Worm (Caenorhabditis elegans): ENCODE measurements around the gene ifd-1.

Gene ifd-1

DNA sequence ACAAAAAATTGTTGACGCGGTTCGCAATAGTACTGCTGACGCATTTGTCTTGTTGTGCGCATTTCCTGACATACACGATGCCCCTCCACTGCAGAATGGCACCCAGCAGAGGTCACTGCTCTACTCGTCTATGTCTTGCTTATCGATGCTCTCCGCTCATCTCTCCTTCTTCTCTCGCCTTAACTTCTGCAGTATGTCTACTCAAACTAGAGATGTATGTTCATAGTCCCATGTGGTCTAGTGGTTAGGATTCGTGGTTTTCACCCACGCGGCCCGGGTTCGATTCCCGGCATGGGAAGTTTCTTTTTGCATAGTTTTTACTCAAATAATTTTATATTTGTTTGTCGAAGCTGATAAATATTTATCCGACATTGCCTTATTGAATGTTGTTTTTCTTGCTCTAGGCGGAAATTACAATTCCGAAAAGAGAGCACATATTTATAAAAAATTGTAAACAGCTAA is 11.7 kb upstream of the ifd-1 start, which contains the start of gene C28G1.2 (continued):
- peak; percentile 53 for TF ChIP-seq pqm-1 (tag; optimal IDR thresholded peaks at IDR 0.05)
- TF ChIP-seq ceh-28 (tag; optimal IDR thresholded peaks at IDR 0.05) = peak; percentile 93
- TF ChIP-seq nhr-28 (tag; optimal IDR thresholded peaks at IDR 0.05) = no peak
- peak; percentile 74 for TF ChIP-seq nhr-77 (tag; optimal IDR thresholded peaks at IDR 0.05)
- peak; percentile 100 for TF ChIP-seq hmg-11 (tag; optimal IDR thresholded peaks at IDR 0.05)
- peak; percentile 82 for TF ChIP-seq unc-62 (GFP tag; optimal IDR thresholded peaks at IDR 0.05)
- peak; percentile 85 for TF ChIP-seq skn-1 (tag; optimal IDR thresholded peaks at IDR 0.05)
- TF ChIP-seq nhr-76 (tag; optimal IDR thresholded peaks at IDR 0.05) = peak; percentile 73

DNA sequence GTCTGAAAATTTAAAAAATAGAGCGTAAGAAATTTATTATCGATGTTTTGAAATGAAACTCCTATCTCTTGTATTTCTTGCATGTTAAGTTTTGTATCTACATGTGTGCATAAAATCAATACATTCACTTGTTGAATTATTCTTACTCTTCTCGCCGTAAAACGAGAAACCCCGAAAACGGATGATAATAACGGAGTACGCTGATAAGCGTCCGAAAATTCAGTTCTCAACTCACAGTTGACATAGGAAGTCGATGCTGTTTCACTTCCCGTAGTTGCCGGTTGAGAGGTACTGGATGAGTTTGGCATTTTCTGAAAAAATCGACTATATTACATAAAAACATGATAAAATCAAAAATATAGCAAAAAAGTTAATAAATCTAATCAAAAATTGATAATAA is 11.2 kb upstream of the ifd-1 start, which contains the start of gene sec-15:
TSS of gene sec-15 (minus strand) at position 311 of the 400 bp plus-strand sequence.
- TF ChIP-seq ama-1 (optimal IDR thresholded peaks at IDR 0.05) (no peak), nhr-12 (tag; optimal IDR thresholded peaks at IDR 0.05) (no peak), aly-2 (tag; optimal IDR thresholded peaks at IDR 0.05) (no peak), elt-2 (tag; optimal IDR thresholded peaks at IDR 0.05) (peak; percentile 61), pqm-1 (tag; optimal IDR thresholded peaks at IDR 0.05) (peak; percentile 14), nhr-43 (tag; optimal IDR thresholded peaks at IDR 0.05; ENCODE audit: poor library complexity, severe bottlenecking) (no peak)

DNA sequence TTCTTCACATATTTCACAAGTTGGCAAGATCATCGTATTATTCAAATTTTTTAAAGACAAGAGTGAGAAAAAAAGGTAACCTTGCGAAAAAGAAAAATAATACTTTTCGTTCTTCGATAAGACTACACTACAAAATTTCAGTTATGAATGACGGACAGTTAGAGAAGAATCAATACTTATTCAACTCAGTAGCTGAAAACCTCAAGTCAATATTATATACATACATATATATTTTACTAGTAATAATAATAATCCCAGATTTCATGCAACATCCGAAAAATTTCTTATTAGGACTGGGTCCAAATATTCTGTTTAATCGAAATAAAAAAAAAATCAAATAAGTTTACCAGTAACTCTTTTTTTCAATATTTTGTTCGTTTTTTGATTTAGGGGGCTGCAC is 6.9 kb upstream of the ifd-1 start, which contains the start of gene C28G1.6:
TSS of gene C28G1.6 (minus strand) at position 101 of the 400 bp plus-strand sequence.
- peak; percentile 54 for TF ChIP-seq elt-2 (tag; optimal IDR thresholded peaks at IDR 0.05)
- TF ChIP-seq ZK546.5 (tag; optimal IDR thresholded peaks at IDR 0.05) = no peak
- TF ChIP-seq pha-4 (tag; optimal IDR thresholded peaks at IDR 0.05) = peak; percentile 22
- TF ChIP-seq elt-1 (tag; optimal IDR thresholded peaks at IDR 0.05) = no peak

DNA sequence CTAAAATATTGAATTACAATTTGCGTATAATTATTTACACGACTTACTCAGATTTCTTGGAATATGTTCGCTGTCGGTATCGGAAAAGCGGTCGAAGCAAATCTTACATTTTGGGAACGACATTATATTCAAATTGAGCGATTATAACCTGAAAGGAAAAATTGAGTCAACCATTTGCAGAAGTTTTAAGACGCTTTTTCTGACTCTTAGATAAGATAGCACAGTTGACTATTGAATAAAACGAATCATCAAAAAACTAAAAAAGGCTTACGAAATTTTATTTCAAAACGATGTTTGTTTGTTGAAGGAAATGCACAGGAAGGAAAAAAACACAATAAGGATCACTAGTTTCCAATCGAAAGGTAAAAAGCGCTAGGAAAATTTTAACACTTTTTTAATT is 4.1 kb upstream of the ifd-1 start, which contains the start of gene rcs-1:
TSS of gene rcs-1 (minus strand) at position 176 of the 400 bp plus-strand sequence.
- TF ChIP-seq egl-5 (tag; optimal IDR thresholded peaks at IDR 0.05) = no peak
- peak; percentile 30 for TF ChIP-seq elt-2 (tag; optimal IDR thresholded peaks at IDR 0.05)

DNA sequence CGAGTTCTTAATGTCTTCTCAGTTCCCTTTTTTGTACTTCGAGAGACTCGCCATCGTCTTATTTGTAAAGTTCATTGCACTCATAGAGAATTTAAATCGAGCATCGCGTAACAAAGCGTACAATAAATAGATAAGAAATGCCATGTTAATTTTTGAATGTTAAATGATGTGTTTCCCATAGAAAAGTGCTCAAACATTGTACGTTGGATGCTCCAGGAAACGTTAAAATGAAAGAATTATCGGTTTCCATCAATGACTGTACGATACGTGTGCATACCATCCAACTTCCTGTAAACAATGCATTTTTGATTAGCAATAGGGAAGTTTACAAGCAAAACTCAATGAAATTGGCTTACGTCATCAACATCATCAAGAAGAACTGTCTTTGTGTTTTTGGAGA is 3.6 kb downstream of the ifd-1 start:
- TF ChIP-seq ztf-4 (tag; optimal IDR thresholded peaks at IDR 0.05) (no peak), nhr-23 (tag; optimal IDR thresholded peaks at IDR 0.05) (no peak), pha-4 (tag; optimal IDR thresholded peaks at IDR 0.05) (peak; percentile 31), fkh-2 (tag; optimal IDR thresholded peaks at IDR 0.05) (no peak), ztf-11 (tag; optimal IDR thresholded peaks at IDR 0.05) (no peak), ceh-82 (tag; optimal IDR thresholded peaks at IDR 0.05) (no peak), jun-1 (tag; optimal IDR thresholded peaks at IDR 0.05) (peak; percentile 42), elt-2 (tag; optimal IDR thresholded peaks at IDR 0.05) (peak; percentile 87), aly-2 (tag; optimal IDR thresholded peaks at IDR 0.05) (no peak), ceh-9 (tag; optimal IDR thresholded peaks at IDR 0.05) (no peak), pqm-1 (tag; optimal IDR thresholded peaks at IDR 0.05) (peak; percentile 71), nhr-28 (tag; optimal IDR thresholded peaks at IDR 0.05) (no peak), nhr-12 (tag; optimal IDR thresholded peaks at IDR 0.05) (no peak), ceh-16 (tag; optimal IDR thresholded peaks at IDR 0.05) (no peak), eor-1 (tag; optimal IDR thresholded peaks at IDR 0.05) (no peak), ZK546.5 (tag; optimal IDR thresholded peaks at IDR 0.05) (no peak), mdl-1 (tag; optimal IDR thresholded peaks at IDR 0.05) (no peak), ceh-28 (tag; optimal IDR thresholded peaks at IDR 0.05) (no peak), sea-2 (GFP tag; optimal IDR thresholded peaks at IDR 0.05) (no peak), mml-1 (tag; optimal IDR thresholded peaks at IDR 0.05) (no peak), ama-1 (optimal IDR thresholded peaks at IDR 0.05) (no peak)

DNA sequence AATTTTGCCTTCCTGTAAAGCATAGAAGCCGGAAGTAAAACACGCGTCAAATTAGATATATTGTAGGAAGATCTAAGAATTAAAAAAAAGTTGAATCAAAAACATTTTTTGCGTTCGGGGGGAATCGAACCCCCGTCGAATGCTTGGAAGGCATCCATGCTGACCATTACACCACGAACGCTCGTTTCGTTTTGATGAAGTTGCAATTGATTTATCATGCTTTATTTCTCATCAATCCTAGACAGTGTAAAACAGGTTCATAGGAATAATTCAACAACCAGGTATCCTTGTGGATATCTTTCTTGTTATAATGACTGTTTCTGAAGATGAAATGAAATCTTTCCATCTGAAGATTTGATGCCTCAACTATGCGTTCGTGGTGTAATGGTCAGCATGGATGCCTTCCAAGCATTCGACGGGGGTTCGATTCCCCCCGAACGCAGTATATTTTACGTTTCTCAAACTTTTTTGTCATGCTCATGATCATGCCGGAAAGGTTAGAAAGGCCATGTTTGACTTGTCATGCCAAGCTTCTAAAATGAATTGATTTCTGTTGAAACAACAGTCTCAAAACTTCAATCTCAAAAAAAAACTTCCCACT is 4.3 kb downstream of the ifd-1 start:
- peak; percentile 22 for TF ChIP-seq nhr-25 (tag; optimal IDR thresholded peaks at IDR 0.05)
- no peak for TF ChIP-seq nhr-67 (tag; optimal IDR thresholded peaks at IDR 0.05)
- TF ChIP-seq elt-2 (tag; optimal IDR thresholded peaks at IDR 0.05) = peak; percentile 14
- no peak for TF ChIP-seq elt-1 (tag; optimal IDR thresholded peaks at IDR 0.05)
- TF ChIP-seq ceh-28 (tag; optimal IDR thresholded peaks at IDR 0.05) = no peak
- no peak for TF ChIP-seq nhr-237 (tag; optimal IDR thresholded peaks at IDR 0.05)
- no peak for TF ChIP-seq skn-1 (tag; optimal IDR thresholded peaks at IDR 0.05)
- TF ChIP-seq ceh-9 (tag; optimal IDR thresholded peaks at IDR 0.05) = no peak
- TF ChIP-seq snpc-4 (tag; optimal IDR thresholded peaks at IDR 0.05) = no peak
- TF ChIP-seq eor-1 (tag; optimal IDR thresholded peaks at IDR 0.05) = no peak
- TF ChIP-seq jun-1 (tag; optimal IDR thresholded peaks at IDR 0.05) = no peak
- TF ChIP-seq nhr-11 (tag; optimal IDR thresholded peaks at IDR 0.05) = no peak
- no peak for TF ChIP-seq zag-1 (tag; optimal IDR thresholded peaks at IDR 0.05)
- no peak for TF ChIP-seq pha-4 (tag; optimal IDR thresholded peaks at IDR 0.05)
- no peak for TF ChIP-seq unc-39 (tag; optimal IDR thresholded peaks at IDR 0.05)
- no peak for TF ChIP-seq nhr-76 (tag; optimal IDR thresholded peaks at IDR 0.05)
- no peak for TF ChIP-seq fkh-10 (GFP tag; optimal IDR thresholded peaks at IDR 0.05)
- TF ChIP-seq mml-1 (tag; optimal IDR thresholded peaks at IDR 0.05) = no peak
- no peak for TF ChIP-seq unc-62 (GFP tag; optimal IDR thresholded peaks at IDR 0.05)
- no peak for TF ChIP-seq daf-12 (tag; optimal IDR thresholded peaks at IDR 0.05)
- no peak for TF ChIP-seq fos-1 (tag; optimal IDR thresholded peaks at IDR 0.05)
- TF ChIP-seq nhr-43 (tag; optimal IDR thresholded peaks at IDR 0.05; ENCODE audit: poor library complexity, severe bottlenecking) = peak; percentile 52
